Worm (Caenorhabditis elegans) whole organism, late embryonic: Measurements from ENCODE around the gene hil-1.

Source experiments
- C08G9.2 ChIP-seq: sonication (generic microtip); optimal IDR thresholded peaks from 2 replicates; lab custom pipeline; 2016; ENCODE audit warnings: mild to moderate bottlenecking, missing genetic modification characterization, moderate library complexity, missing compliant biosample characterization
- C38D4.7 ChIP-seq: fragments of 200-800 bp; sonication (Bioruptor generic); optimal IDR thresholded peaks from 2 replicates; lab custom pipeline; 2018; ENCODE audit warnings: mild to moderate bottlenecking, missing genetic modification characterization, moderate library complexity, missing compliant biosample characterization
- F13H6.1 ChIP-seq: sonication (generic microtip); optimal IDR thresholded peaks from 2 replicates; lab custom pipeline; 2016; ENCODE audit warnings: missing genetic modification characterization, missing compliant biosample characterization
- K02D7.2 ChIP-seq: sonication (generic microtip); optimal IDR thresholded peaks from 2 replicates; lab custom pipeline; 2017; ENCODE audit warnings: mild to moderate bottlenecking, missing genetic modification characterization, missing compliant biosample characterization
- K09A11.1 ChIP-seq: sonication (generic microtip); optimal IDR thresholded peaks from 2 replicates; lab custom pipeline; 2017; ENCODE audit warnings: antibody characterized with exemption, mild to moderate bottlenecking, missing genetic modification characterization, missing compliant biosample characterization; ENCODE audit not compliant: insufficient read depth
- T23F11.4 ChIP-seq: fragments of 200-800 bp; sonication (Bioruptor generic); optimal IDR thresholded peaks from 2 replicates; lab custom pipeline; 2018; ENCODE audit warnings: mild to moderate bottlenecking, missing genetic modification characterization, missing compliant biosample characterization
- ama-1 ChIP-seq: fragments of 150-350 bp; optimal IDR thresholded peaks from 2 replicates; lab custom pipeline; 2014
- ceh-14 ChIP-seq: sonication (generic microtip); optimal IDR thresholded peaks from 2 replicates; lab custom pipeline; 2016; ENCODE audit warnings: missing genotype, missing genetic modification characterization, missing compliant biosample characterization
- ceh-18 ChIP-seq: sonication (generic microtip); optimal IDR thresholded peaks from 2 replicates; lab custom pipeline; 2016; ENCODE audit warnings: missing genetic modification characterization, missing compliant biosample characterization
- ceh-19 ChIP-seq: fragments of 200-800 bp; sonication (Bioruptor generic); optimal IDR thresholded peaks from 2 replicates; lab custom pipeline; 2018; ENCODE audit warnings: mild to moderate bottlenecking, missing genetic modification characterization, missing compliant biosample characterization
- ceh-2 ChIP-seq: sonication (generic microtip); optimal IDR thresholded peaks from 2 replicates; lab custom pipeline; 2016; ENCODE audit warnings: missing genotype, missing genetic modification characterization, missing compliant biosample characterization
- ceh-22 ChIP-seq: sonication (generic microtip); optimal IDR thresholded peaks from 2 replicates; lab custom pipeline; 2017; ENCODE audit warnings: missing biosample characterization, missing genetic modification characterization
- ceh-31 ChIP-seq: sonication (generic microtip); optimal IDR thresholded peaks from 2 replicates; lab custom pipeline; 2016; ENCODE audit warnings: missing genetic modification characterization, missing compliant biosample characterization
- ceh-34 ChIP-seq: sonication (generic microtip); optimal IDR thresholded peaks from 2 replicates; lab custom pipeline; 2016; ENCODE audit warnings: mild to moderate bottlenecking, missing genetic modification characterization, missing compliant biosample characterization
- ceh-9 ChIP-seq: sonication (generic microtip); optimal IDR thresholded peaks from 2 replicates; lab custom pipeline; 2016; ENCODE audit warnings: mild to moderate bottlenecking, missing genetic modification characterization, inconsistent platforms, missing compliant biosample characterization
- che-1 ChIP-seq: sonication (generic microtip); optimal IDR thresholded peaks from 2 replicates; lab custom pipeline; 2016; ENCODE audit warnings: mild to moderate bottlenecking, missing genetic modification characterization, missing compliant biosample characterization
- dmd-4 ChIP-seq: sonication (generic microtip); optimal IDR thresholded peaks from 2 replicates; lab custom pipeline; 2016; ENCODE audit warnings: borderline replicate concordance, missing genetic modification characterization, missing compliant biosample characterization
- eyg-1 ChIP-seq: sonication (generic microtip); optimal IDR thresholded peaks from 2 replicates; lab custom pipeline; 2016; ENCODE audit warnings: missing genotype, missing genetic modification characterization, missing compliant biosample characterization
- fkh-10 ChIP-seq: fragments of 150-350 bp; optimal IDR thresholded peaks from 2 replicates; lab custom pipeline; 2014; ENCODE audit warnings: missing biosample characterization, missing genetic modification reagents, missing genetic modification characterization
- gmeb-2 ChIP-seq: sonication (generic microtip); optimal IDR thresholded peaks from 2 replicates; lab custom pipeline; 2016; ENCODE audit warnings: missing genetic modification characterization, inconsistent platforms, missing compliant biosample characterization
- hlh-13 ChIP-seq: fragments of 200-800 bp; sonication (Bioruptor generic); optimal IDR thresholded peaks from 2 replicates; lab custom pipeline; 2018; ENCODE audit warnings: mild to moderate bottlenecking, missing genetic modification characterization, missing compliant biosample characterization
- hlh-15 ChIP-seq: sonication (generic microtip); optimal IDR thresholded peaks from 2 replicates; lab custom pipeline; 2016; ENCODE audit warnings: missing genetic modification characterization, missing compliant biosample characterization
- hlh-6 ChIP-seq: sonication (generic microtip); optimal IDR thresholded peaks from 2 replicates; lab custom pipeline; 2016; ENCODE audit warnings: missing genotype, missing genetic modification characterization, missing compliant biosample characterization
- hlh-8 ChIP-seq: sonication (generic microtip); optimal IDR thresholded peaks from 2 replicates; lab custom pipeline; 2016; ENCODE audit warnings: missing genotype, missing genetic modification characterization, missing compliant biosample characterization
- lim-6 ChIP-seq: sonication (generic microtip); optimal IDR thresholded peaks from 2 replicates; lab custom pipeline; 2016; ENCODE audit warnings: missing genetic modification characterization, missing compliant biosample characterization
- mec-3 ChIP-seq: sonication (generic microtip); optimal IDR thresholded peaks from 2 replicates; lab custom pipeline; 2016; ENCODE audit warnings: borderline replicate concordance, missing genetic modification characterization, missing compliant biosample characterization
- nfya-1 ChIP-seq: sonication (generic microtip); optimal IDR thresholded peaks from 2 replicates; lab custom pipeline; 2017; ENCODE audit warnings: missing genetic modification characterization, mild to moderate bottlenecking, missing compliant biosample characterization, antibody characterized with exemption, moderate library complexity
- nhr-232 ChIP-seq: sonication (generic microtip); optimal IDR thresholded peaks from 2 replicates; lab custom pipeline; 2016; ENCODE audit warnings: missing genetic modification characterization, missing compliant biosample characterization
- pat-9 ChIP-seq: fragments of 200-800 bp; sonication (Bioruptor generic); optimal IDR thresholded peaks from 2 replicates; lab custom pipeline; 2018; ENCODE audit warnings: mild to moderate bottlenecking, missing genetic modification characterization, moderate library complexity, missing compliant biosample characterization
- pha-2 ChIP-seq: sonication (generic microtip); optimal IDR thresholded peaks from 2 replicates; lab custom pipeline; 2017; ENCODE audit warnings: mild to moderate bottlenecking, missing genetic modification characterization, missing compliant biosample characterization
- pha-4 ChIP-seq: fragments of 150-350 bp; optimal IDR thresholded peaks from 2 replicates; lab custom pipeline; 2018; ENCODE audit warnings: missing biosample characterization, missing genetic modification reagents, missing genetic modification characterization
- pqm-1 ChIP-seq: sonication (generic microtip); optimal IDR thresholded peaks from 2 replicates; lab custom pipeline; 2016; ENCODE audit warnings: missing genetic modification characterization, missing compliant biosample characterization
- pros-1 ChIP-seq: fragments of 150-350 bp; optimal IDR thresholded peaks from 2 replicates; lab custom pipeline; 2014; ENCODE audit warnings: missing biosample characterization, missing genetic modification reagents, missing genetic modification characterization
- sdc-2 ChIP-seq: sonication (generic microtip); optimal IDR thresholded peaks from 2 replicates; lab custom pipeline; 2016; ENCODE audit warnings: missing genotype, missing genetic modification characterization, missing compliant biosample characterization
- sox-4 ChIP-seq: sonication (generic microtip); optimal IDR thresholded peaks from 2 replicates; lab custom pipeline; 2017; ENCODE audit warnings: mild to moderate bottlenecking, missing genetic modification characterization, inconsistent platforms, missing compliant biosample characterization
- syd-9 ChIP-seq: sonication (generic microtip); optimal IDR thresholded peaks from 2 replicates; lab custom pipeline; 2016; ENCODE audit warnings: mild to moderate bottlenecking, missing genetic modification characterization, moderate library complexity, missing compliant biosample characterization
- tbx-7 ChIP-seq: sonication (generic microtip); optimal IDR thresholded peaks from 2 replicates; lab custom pipeline; 2016; ENCODE audit warnings: missing genotype, missing genetic modification characterization, missing compliant biosample characterization
- unc-42 ChIP-seq: sonication (generic microtip); optimal IDR thresholded peaks from 2 replicates; lab custom pipeline; 2016; ENCODE audit warnings: missing genotype, missing genetic modification characterization, missing compliant biosample characterization
- zip-5 ChIP-seq: sonication (generic microtip); optimal IDR thresholded peaks from 2 replicates; lab custom pipeline; 2016; ENCODE audit warnings: missing genetic modification characterization, missing compliant biosample characterization
- ztf-16 ChIP-seq: sonication (generic microtip); optimal IDR thresholded peaks from 2 replicates; lab custom pipeline; 2017; ENCODE audit warnings: missing genetic modification characterization, missing compliant biosample characterization

The hil-1 gene

DNA sequence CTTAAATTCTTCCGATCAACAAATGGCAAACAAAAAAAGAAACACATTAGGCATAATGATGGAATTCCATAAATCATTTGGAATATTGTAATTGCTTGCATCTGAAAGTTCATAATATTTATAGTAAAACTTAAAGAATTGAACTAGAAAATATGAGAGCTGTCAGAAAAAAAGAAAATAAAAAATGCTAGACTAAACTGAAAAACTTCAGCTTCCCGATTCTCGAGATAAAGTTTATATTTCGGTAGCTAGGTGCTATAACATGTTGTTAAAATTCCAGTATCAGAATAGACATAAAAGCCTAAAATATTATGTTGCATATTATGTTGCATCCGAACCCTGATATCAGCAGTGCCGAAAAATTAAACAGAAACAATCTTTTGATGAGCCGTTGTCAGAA, 25.5 kb upstream of the hil-1 start, which contains the start of gene srg-54:
TSS of gene srg-54 (minus strand) at position 101 of the 400 bp plus-strand sequence.
- TF ChIP-seq dmd-4 (tag; lab: Kevin White, UChicago) (no peak), T23F11.4 (GFP tag; lab: Kevin White, UChicago) (no peak), hlh-8 (tag; lab: Kevin White, UChicago) (no peak), hlh-15 (tag; lab: Kevin White, UChicago) (no peak), F13H6.1 (no peak), syd-9 (tag; lab: Kevin White, UChicago) (no peak), pat-9 (no peak), sdc-2 (tag; lab: Kevin White, UChicago) (no peak), ceh-31 (tag; lab: Kevin White, UChicago) (no peak), sox-4 (tag; lab: Kevin White, UChicago) (no peak), ztf-16 (tag; lab: Kevin White, UChicago) (no peak), ceh-2 (tag; lab: Kevin White, UChicago) (no peak), C38D4.7 (GFP tag; lab: Kevin White, UChicago) (no peak), lim-6 (tag; lab: Kevin White, UChicago) (no peak), zip-5 (tag; lab: Kevin White, UChicago) (no peak), ceh-22 (tag; lab: Kevin White, UChicago) (no peak)
- TF ChIP-seq, all 69 proteins: peak for 0

DNA sequence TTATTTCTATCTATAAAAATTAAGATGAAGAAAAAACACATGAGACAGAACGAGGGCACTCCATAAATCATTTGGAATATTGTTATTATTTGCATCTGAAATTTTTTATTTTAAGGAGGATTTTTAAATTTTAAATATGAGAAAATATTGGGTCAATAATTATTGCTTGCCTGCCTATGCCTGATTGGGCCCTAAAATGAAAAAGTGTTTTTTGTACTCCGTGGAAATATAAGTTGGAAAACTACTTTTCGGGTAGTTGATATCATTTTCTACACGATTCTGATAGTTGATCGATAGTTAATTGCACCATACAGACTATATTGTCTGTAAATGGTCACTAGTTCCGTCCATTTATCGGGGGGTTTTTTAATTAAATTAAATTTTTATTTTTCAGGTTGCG, 21.3 kb upstream of the hil-1 start, which contains the start of gene srg-55:
TSS of gene srg-55 (minus strand) at position 101 of the 400 bp plus-strand sequence.
- no peak for TF ChIP-seq pqm-1 (tag; lab: Kevin White, UChicago)
- TF ChIP-seq pha-4 (tag; lab: Kevin White, UChicago): no peak
- no peak for TF ChIP-seq fkh-10 (GFP tag; lab: Kevin White, UChicago)
- no peak for TF ChIP-seq ama-1
- no peak for TF ChIP-seq tbx-7 (tag; lab: Kevin White, UChicago)
- no peak for TF ChIP-seq eyg-1 (tag; lab: Kevin White, UChicago)

- TF ChIP-seq gmeb-2: no peak
- no peak for TF ChIP-seq K09A11.1 (tag; lab: Kevin White, UChicago)
- TF ChIP-seq pat-9: no peak
- TF ChIP-seq pha-2: no peak
- no peak for TF ChIP-seq hlh-13 (GFP tag; lab: Kevin White, UChicago)
- no peak for TF ChIP-seq che-1
- TF ChIP-seq nfya-1: peak; percentile 11
- TF ChIP-seq unc-42 (tag; lab: Kevin White, UChicago): peak; percentile 39
- no peak for TF ChIP-seq tbx-7 (tag; lab: Kevin White, UChicago)
- peak; percentile 25 for TF ChIP-seq ceh-31 (tag; lab: Kevin White, UChicago)
- TF ChIP-seq ceh-18 (tag; lab: Kevin White, UChicago): peak; percentile 7
- no peak for TF ChIP-seq ceh-9 (tag; lab: Kevin White, UChicago)
- no peak for TF ChIP-seq ztf-16 (tag; lab: Kevin White, UChicago)
- no peak for TF ChIP-seq dmd-4 (tag; lab: Kevin White, UChicago)
- TF ChIP-seq hlh-15 (tag; lab: Kevin White, UChicago): no peak
- TF ChIP-seq hlh-6 (tag; lab: Kevin White, UChicago): no peak
- TF ChIP-seq ceh-14 (tag; lab: Kevin White, UChicago): no peak
Measured at ce11 chrV:14930168-14930567, 19.4 kb upstream of the hil-1 start.

DNA sequence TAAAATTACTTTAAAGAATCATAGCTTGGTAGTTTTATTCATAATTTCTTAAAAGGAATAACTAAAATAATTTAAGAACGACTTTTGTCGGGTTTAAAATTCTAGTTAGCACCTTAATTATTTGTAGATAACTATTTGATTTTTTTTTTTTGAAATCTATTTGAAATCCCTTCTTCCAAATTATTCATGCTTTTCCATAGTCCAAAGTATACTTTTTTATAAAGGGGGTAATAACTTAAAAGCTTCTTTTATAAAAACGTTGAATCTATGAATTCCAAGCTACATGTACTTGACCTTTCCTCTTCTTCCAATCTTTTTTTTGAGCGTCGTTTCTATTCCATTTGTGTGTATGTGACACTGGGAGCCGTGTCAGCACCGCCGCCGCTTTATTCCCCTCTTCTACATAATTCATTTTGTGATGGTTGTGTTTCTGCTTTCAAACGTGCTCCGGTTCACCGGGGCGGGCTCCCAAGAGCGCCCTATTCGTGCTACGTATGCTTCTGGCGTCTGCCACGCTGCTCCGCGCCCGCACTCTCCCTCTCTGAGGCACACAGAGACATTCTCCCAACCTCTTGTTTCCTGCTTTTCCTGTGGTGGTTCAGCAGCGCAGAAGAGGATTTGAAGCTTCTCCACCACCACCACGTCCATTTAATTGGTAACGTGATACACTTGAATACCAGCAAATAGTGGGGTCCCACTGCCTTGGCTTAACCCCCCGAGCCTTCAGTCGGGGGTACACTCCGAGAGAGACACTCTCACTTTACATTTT, 15.9 kb upstream of the hil-1 start:
- TF ChIP-seq nhr-232 (tag; lab: Kevin White, UChicago): no peak
- TF ChIP-seq eyg-1 (tag; lab: Kevin White, UChicago): no peak
- no peak for TF ChIP-seq zip-5 (tag; lab: Kevin White, UChicago)
- TF ChIP-seq unc-42 (tag; lab: Kevin White, UChicago): peak; percentile 14
- TF ChIP-seq ceh-34: peak; percentile 79
- no peak for TF ChIP-seq pha-4 (tag; lab: Kevin White, UChicago)
- TF ChIP-seq pros-1 (tag; lab: Kevin White, UChicago): no peak
- TF ChIP-seq ceh-31 (tag; lab: Kevin White, UChicago): peak; percentile 27
- no peak for TF ChIP-seq K02D7.2 (tag; lab: Kevin White, UChicago)
- no peak for TF ChIP-seq lim-6 (tag; lab: Kevin White, UChicago)
- peak; percentile 38 for TF ChIP-seq ceh-19
- TF ChIP-seq F13H6.1: no peak
- peak; percentile 12 for TF ChIP-seq mec-3 (tag; lab: Kevin White, UChicago)
- peak; percentile 0 for TF ChIP-seq C08G9.2
- TF ChIP-seq, all 69 proteins: peak for 6
